Fruit fly (Drosophila melanogaster) whole organism, embryonic: ENCODE results near the gene CG8420.

Source experiments
- Bteb2 ChIP-seq: fragments of 200-800 bp; sonication (Bioruptor generic); optimal IDR thresholded peaks from 2 replicates; lab custom pipeline; 2016; ENCODE audit warnings: missing biosample characterization, missing genetic modification characterization
- CG10366 ChIP-seq: fragments of 200-800 bp; sonication (Bioruptor generic); IDR thresholded peaks from 2 replicates; pipeline ENCODE4 v1.3.6; 2022; ENCODE audit warnings: missing biosample characterization, missing genetic modification characterization
- CG10543 ChIP-seq: fragments of 200-800 bp; sonication (Bioruptor generic); optimal IDR thresholded peaks from 3 replicates; lab custom pipeline; 2017; ENCODE audit warnings: missing biosample characterization, mild to moderate bottlenecking, missing genetic modification characterization, moderate library complexity
- CG11085 ChIP-seq: fragments of 200-800 bp; sonication (Bioruptor generic); IDR thresholded peaks from 2 replicates; pipeline ENCODE4 v1.3.6; 2022; ENCODE audit warnings: missing biosample characterization, missing genetic modification characterization
- CG12299 ChIP-seq: fragments of 200-800 bp; sonication (Bioruptor generic); optimal IDR thresholded peaks from 2 replicates; lab custom pipeline; 2018; ENCODE audit warnings: missing biosample characterization, mild to moderate bottlenecking, missing genetic modification characterization
- CG13123 ChIP-seq: fragments of 200-800 bp; sonication (Bioruptor generic); optimal IDR thresholded peaks from 2 replicates; lab custom pipeline; 2016; ENCODE audit warnings: missing biosample characterization, missing genetic modification characterization
- CG13287 ChIP-seq: fragments of 200-800 bp; sonication (Bioruptor generic); IDR thresholded peaks from 2 replicates; pipeline ENCODE4 v1.3.6; 2022; ENCODE audit warnings: missing biosample characterization, missing genetic modification characterization; ENCODE audit not compliant: partially characterized antibody
- CG13624 ChIP-seq: fragments of 200-800 bp; sonication (Bioruptor generic); optimal IDR thresholded peaks from 2 replicates; lab custom pipeline; 2016; ENCODE audit warnings: missing biosample characterization, missing genetic modification characterization
- CG14441 ChIP-seq: fragments of 200-800 bp; sonication (Bioruptor generic); IDR thresholded peaks from 2 replicates; pipeline ENCODE4 v1.3.6; 2022; ENCODE audit warnings: missing biosample characterization, missing genetic modification characterization
- CG15073 ChIP-seq: fragments of 200-800 bp; sonication (Bioruptor generic); optimal IDR thresholded peaks from 2 replicates; lab custom pipeline; 2016; ENCODE audit warnings: missing biosample characterization, missing genetic modification characterization
- CG15269 ChIP-seq: fragments of 200-800 bp; sonication (Bioruptor generic); optimal IDR thresholded peaks from 2 replicates; lab custom pipeline; 2018; ENCODE audit warnings: missing biosample characterization, mild to moderate bottlenecking, missing genetic modification characterization, moderate library complexity
- CG18764 ChIP-seq: fragments of 200-800 bp; sonication (Bioruptor generic); optimal IDR thresholded peaks from 3 replicates; lab custom pipeline; 2016; ENCODE audit warnings: missing biosample characterization, missing genetic modification characterization
- CG2120 ChIP-seq: fragments of 200-800 bp; sonication (Bioruptor generic); optimal IDR thresholded peaks from 3 replicates; lab custom pipeline; 2016; ENCODE audit warnings: missing biosample characterization, missing genetic modification characterization
- CG3838 ChIP-seq: fragments of 200-800 bp; sonication (Bioruptor generic); optimal IDR thresholded peaks from 3 replicates; lab custom pipeline; 2016; ENCODE audit warnings: missing biosample characterization, missing genetic modification characterization
- CG43689 ChIP-seq: fragments of 200-800 bp; sonication (Bioruptor generic); IDR thresholded peaks from 2 replicates; pipeline ENCODE4 v1.3.6; 2022; ENCODE audit warnings: missing biosample characterization, missing genetic modification characterization
- CG4707 ChIP-seq: fragments of 200-800 bp; sonication (Bioruptor generic); optimal IDR thresholded peaks from 2 replicates; lab custom pipeline; 2018; ENCODE audit warnings: missing biosample characterization, mild to moderate bottlenecking, missing genetic modification characterization, moderate library complexity
- CG6689 ChIP-seq: fragments of 200-800 bp; sonication (Bioruptor generic); IDR thresholded peaks from 2 replicates; pipeline ENCODE4 v1.3.6; 2022; ENCODE audit warnings: missing biosample characterization, missing genetic modification characterization
- CG8765 ChIP-seq: fragments of 200-800 bp; sonication (Bioruptor generic); IDR thresholded peaks from 2 replicates; pipeline ENCODE4 v1.3.6; 2022; ENCODE audit warnings: missing biosample characterization, missing genetic modification characterization
- CG9609 ChIP-seq: fragments of 200-800 bp; sonication (Bioruptor generic); optimal IDR thresholded peaks from 3 replicates; lab custom pipeline; 2016; ENCODE audit warnings: missing biosample characterization, missing genetic modification characterization
- Camta ChIP-seq: fragments of 200-800 bp; sonication (Bioruptor generic); optimal IDR thresholded peaks from 2 replicates; lab custom pipeline; 2016; ENCODE audit warnings: missing biosample characterization, missing genetic modification characterization
- Chrac-16 ChIP-seq: fragments of 200-800 bp; sonication (Bioruptor generic); optimal IDR thresholded peaks from 3 replicates; lab custom pipeline; 2016; ENCODE audit warnings: missing biosample characterization, missing genetic modification characterization
- D ChIP-seq, 2 experiments: fragments of 200-800 bp in 1 of 2; fragments of >200 bp in 1 of 2; sonication (Bioruptor generic) in 1 of 2; optimal IDR thresholded peaks; 2 replicates in 1 of 2; 3 replicates in 1 of 2; lab custom pipeline; 2017; ENCODE audit warnings: mild to moderate bottlenecking in 1 of 2, missing biosample characterization in 1 of 2, missing genetic modification characterization in 1 of 2, missing genetic modification reagents in 1 of 2
- Dll ChIP-seq: fragments of 200-800 bp; sonication (Bioruptor generic); IDR thresholded peaks from 4 replicates; pipeline ENCODE4 v1.3.6; 2022; ENCODE audit warnings: missing biosample characterization, missing genetic modification characterization; ENCODE audit not compliant: partially characterized antibody
- Drgx ChIP-seq: fragments of 200-800 bp; sonication (Bioruptor generic); IDR thresholded peaks from 2 replicates; pipeline ENCODE4 v1.3.6; 2022; ENCODE audit warnings: missing biosample characterization, missing genetic modification characterization
- Fer1 ChIP-seq: fragments of 200-800 bp; sonication (Bioruptor generic); optimal IDR thresholded peaks from 2 replicates; lab custom pipeline; 2017; ENCODE audit warnings: missing biosample characterization, mild to moderate bottlenecking, missing genetic modification characterization
- H15 ChIP-seq: fragments of 200-800 bp; sonication (Bioruptor generic); IDR thresholded peaks from 3 replicates; pipeline ENCODE4 v1.3.6; 2022; ENCODE audit warnings: missing biosample characterization, missing genetic modification characterization
- HHEX ChIP-seq: fragments of 200-800 bp; sonication (Bioruptor generic); optimal IDR thresholded peaks from 3 replicates; lab custom pipeline; 2017; ENCODE audit warnings: missing biosample characterization, mild to moderate bottlenecking, missing genetic modification characterization, missing genetic modification reagents
- Hand ChIP-seq: fragments of 200-800 bp; sonication (Bioruptor generic); optimal IDR thresholded peaks from 2 replicates; lab custom pipeline; 2017; ENCODE audit warnings: mild to moderate bottlenecking, missing biosample characterization, missing genetic modification reagents, missing genetic modification characterization
- HmgD ChIP-seq: fragments of 200-800 bp; sonication (Bioruptor generic); optimal IDR thresholded peaks from 3 replicates; lab custom pipeline; 2016; ENCODE audit warnings: missing biosample characterization, missing genetic modification characterization
- Hsf ChIP-seq: fragments of 200-800 bp; sonication (Bioruptor generic); optimal IDR thresholded peaks from 3 replicates; lab custom pipeline; 2016; ENCODE audit warnings: missing biosample characterization, missing genetic modification characterization
- NfI ChIP-seq: fragments of 200-800 bp; sonication (Bioruptor generic); optimal IDR thresholded peaks from 3 replicates; lab custom pipeline; 2018; ENCODE audit warnings: missing biosample characterization, mild to moderate bottlenecking, missing genetic modification characterization, moderate library complexity
- Poxn ChIP-seq: fragments of 200-800 bp; sonication (Bioruptor generic); IDR thresholded peaks from 2 replicates; pipeline ENCODE4 v1.3.6; 2022; ENCODE audit warnings: missing biosample characterization, missing genetic modification characterization
- Ptx1 ChIP-seq: fragments of 200-800 bp; sonication (Bioruptor generic); IDR thresholded peaks from 2 replicates; pipeline ENCODE4 v1.3.6; 2022; ENCODE audit warnings: missing biosample characterization, missing genetic modification characterization
- Rfx ChIP-seq: fragments of 200-800 bp; sonication (Bioruptor generic); IDR thresholded peaks from 2 replicates; pipeline ENCODE4 v1.3.6; 2022; ENCODE audit warnings: missing biosample characterization, missing genetic modification characterization
- ato ChIP-seq: fragments of 200-800 bp; sonication (Bioruptor generic); IDR thresholded peaks from 2 replicates; pipeline ENCODE4 v1.3.6; 2022; ENCODE audit warnings: missing biosample characterization, missing genetic modification characterization; ENCODE audit not compliant: partially characterized antibody
- chn ChIP-seq: fragments of 200-800 bp; sonication (Bioruptor generic); optimal IDR thresholded peaks from 2 replicates; lab custom pipeline; 2016; ENCODE audit warnings: missing biosample characterization, missing genetic modification characterization
- hb ChIP-seq: fragments of 200-800 bp; sonication (Bioruptor generic); IDR thresholded peaks from 3 replicates; pipeline ENCODE4 v1.3.6; 2022; ENCODE audit warnings: missing biosample characterization, missing genetic modification characterization; ENCODE audit not compliant: partially characterized antibody
- inv ChIP-seq: fragments of 200-800 bp; sonication (Bioruptor generic); IDR thresholded peaks from 2 replicates; pipeline ENCODE4 v1.3.6; 2022; ENCODE audit warnings: missing biosample characterization, missing genetic modification characterization; ENCODE audit not compliant: partially characterized antibody
- jing ChIP-seq: fragments of 200-800 bp; sonication (Bioruptor generic); optimal IDR thresholded peaks from 2 replicates; lab custom pipeline; 2018; ENCODE audit warnings: missing biosample characterization, mild to moderate bottlenecking, missing genetic modification characterization
- nom ChIP-seq: fragments of 200-800 bp; sonication (Bioruptor generic); optimal IDR thresholded peaks from 2 replicates; lab custom pipeline; 2017; ENCODE audit warnings: missing biosample characterization, missing genetic modification characterization, mild to moderate bottlenecking, moderate library complexity, missing genetic modification reagents
- prd ChIP-seq, 3 experiments: fragments of >200 bp in 2 of 3; fragments of 200-800 bp in 1 of 3; sonication (Bioruptor generic) in 1 of 3; optimal IDR thresholded peaks in 2 of 3; IDR thresholded peaks in 1 of 3; 2 replicates in 2 of 3; 3 replicates in 1 of 3; pipeline versions ENCODE4 v1.3.6 to Lab custom; 2017 to 2022; ENCODE audit warnings: missing biosample characterization in 1 of 3, missing genetic modification characterization in 1 of 3
- rib ChIP-seq: fragments of 200-800 bp; sonication (Bioruptor generic); IDR thresholded peaks from 2 replicates; pipeline ENCODE4 v1.3.6; 2022; ENCODE audit warnings: missing biosample characterization, missing genetic modification characterization
- ro ChIP-seq: fragments of 200-800 bp; sonication (Bioruptor generic); IDR thresholded peaks from 2 replicates; pipeline ENCODE4 v1.3.6; 2022; ENCODE audit warnings: missing biosample characterization, missing genetic modification characterization
- sens ChIP-seq: fragments of 200-800 bp; sonication (Bioruptor generic); peaks from one replicate; lab custom pipeline; 2016; ENCODE audit warnings: missing biosample characterization, missing genetic modification characterization
- seq ChIP-seq: fragments of 200-800 bp; sonication (Bioruptor generic); IDR thresholded peaks from 2 replicates; pipeline ENCODE4 v1.3.6; 2022; ENCODE audit warnings: missing biosample characterization, missing genetic modification characterization
- stc ChIP-seq: fragments of 200-800 bp; sonication (Bioruptor generic); IDR thresholded peaks from 2 replicates; pipeline ENCODE4 v1.3.6; 2022; ENCODE audit warnings: missing biosample characterization, missing genetic modification characterization
- tin ChIP-seq: fragments of 200-800 bp; sonication (Bioruptor generic); optimal IDR thresholded peaks from 3 replicates; lab custom pipeline; 2016; ENCODE audit warnings: missing biosample characterization, missing genetic modification characterization
- vfl ChIP-seq: fragments of 200-800 bp; sonication (Bioruptor generic); optimal IDR thresholded peaks from 2 replicates; lab custom pipeline; 2016; ENCODE audit warnings: missing biosample characterization, missing genetic modification characterization

The CG8420 gene

dm6 chr3R:9220064-9220864, 26.2 kb upstream of the CG8420 start (continued):
- TF ChIP-seq CG14441 (GFP tag; lab: Robert Waterston, UW) (peak; percentile 45; the same call in 1 of the 2 replicates), CG2120 (GFP tag; lab: Kevin White, UChicago) (peak; percentile 84), HHEX (peak; percentile 37), CG12299 (tag; lab: Kevin White, UChicago) (peak; percentile 21), CG9609 (peak; percentile 56), inv (GFP tag; lab: Robert Waterston, UW) (no peak), CG8765 (GFP tag; lab: Robert Waterston, UW) (no peak), seq (peak; percentile 59; the same call in 1 of the 2 replicates), CG10366 (GFP tag; lab: Robert Waterston, UW) (peak; percentile 30; the same call in 1 of the 2 replicates), hb (GFP tag; lab: Robert Waterston, UW) (no peak), tin (GFP tag; lab: Kevin White, UChicago) (peak; percentile 17), CG15073 (GFP tag; lab: Kevin White, UChicago) (peak; percentile 1), Hand (GFP tag; lab: Kevin White, UChicago) (peak; percentile 32), H15 (GFP tag; lab: Robert Waterston, UW) (no peak), chn (GFP tag; lab: Kevin White, UChicago) (peak; percentile 31), Chrac-16 (GFP tag; lab: Kevin White, UChicago) (peak; percentile 59), NfI (GFP tag; lab: Kevin White, UChicago) (peak; percentile 35), CG3838 (GFP tag; lab: Kevin White, UChicago) (no peak), jing (GFP tag; lab: Kevin White, UChicago) (no peak), Dll (GFP tag; lab: Robert Waterston, UW) (no peak), prd (optimal IDR thresholded peaks at IDR 0.05; lab: Kevin White, UChicago) (no peak), prd (GFP tag; IDR thresholded peaks at IDR 0.05; lab: Robert Waterston, UW) (peak; percentile 49; the same call in 1 of the 3 replicates), Hsf (GFP tag; lab: Kevin White, UChicago) (peak; percentile 48), nom (GFP tag; lab: Kevin White, UChicago) (peak; percentile 78), sens (GFP tag; lab: Kevin White, UChicago) (peak; percentile 80), Drgx (GFP tag; lab: Robert Waterston, UW) (peak; percentile 82), CG4707 (GFP tag; lab: Kevin White, UChicago) (no peak), CG11085 (GFP tag; lab: Robert Waterston, UW) (no peak), stc (peak; percentile 36; the same call in 1 of the 2 replicates), D (optimal IDR thresholded peaks at IDR 0.05; lab: Kevin White, UChicago) (no peak), D (GFP tag; optimal IDR thresholded peaks at IDR 0.05; lab: Kevin White, UChicago) (no peak), CG13123 (GFP tag; lab: Kevin White, UChicago) (no peak), vfl (no peak), CG18764 (GFP tag; lab: Kevin White, UChicago) (no peak), ato (no peak), Poxn (GFP tag; lab: Robert Waterston, UW) (no peak), CG43689 (GFP tag; lab: Robert Waterston, UW) (no peak), Rfx (GFP tag; lab: Robert Waterston, UW) (peak; percentile 83), CG6689 (0 out of 2 replicates have a peak, but pooled peaks have one; percentile 13), Camta (GFP tag; lab: Kevin White, UChicago) (peak; percentile 49), ro (GFP tag; lab: Robert Waterston, UW) (no peak), CG13624 (GFP tag; lab: Kevin White, UChicago) (peak; percentile 5), Bteb2 (GFP tag; lab: Kevin White, UChicago) (peak; percentile 38), Fer1 (GFP tag; lab: Kevin White, UChicago) (peak; percentile 12), CG10543 (GFP tag; lab: Kevin White, UChicago) (no peak), rib (peak; percentile 66; the same call in 1 of the 2 replicates), HmgD (GFP tag; lab: Kevin White, UChicago) (peak; percentile 1), Ptx1 (GFP tag; lab: Robert Waterston, UW) (0 out of 2 replicates have a peak, but pooled peaks have one; percentile 36), CG15269 (tag; lab: Kevin White, UChicago) (peak; percentile 8), CG13287 (GFP tag; lab: Robert Waterston, UW) (peak; percentile 60)
